Worm (Caenorhabditis elegans) whole organism, L4/young adult: ENCODE data around the gene rgs-6.

ENCODE experiments used
- W03F9.2 ChIP-seq: fragments of 150-350 bp; optimal IDR thresholded peaks from 2 replicates; lab custom pipeline; 2014; ENCODE audit warnings: missing biosample characterization, missing genetic modification characterization
- dao-5 ChIP-seq: sonication (generic microtip); optimal IDR thresholded peaks from 2 replicates; lab custom pipeline; 2016; ENCODE audit warnings: missing genotype, missing genetic modification characterization, moderate library complexity, missing compliant biosample characterization
- him-1 ChIP-seq: sonication (generic microtip); optimal IDR thresholded peaks from 2 replicates; lab custom pipeline; 2016; ENCODE audit warnings: missing genotype, missing genetic modification reagents, missing genetic modification characterization, missing compliant biosample characterization

- TF ChIP-seq him-1 (tag; lab: Kevin White, UChicago) (no peak), W03F9.2 (tag; lab: Kevin White, UChicago) (peak; percentile 35), dao-5 (tag; lab: Kevin White, UChicago) (no peak)
These were observed 20.1 kb downstream of the rgs-6 start for ce11 chrX:5713479-5713878.
